Worm (Caenorhabditis elegans) whole organism, L3 larva: ENCODE measurements around the gene ttbk-3.

ENCODE experiments used
- R02D3.7 ChIP-seq: fragments of 150-350 bp; optimal IDR thresholded peaks from 2 replicates; lab custom pipeline; 2014; ENCODE audit warnings: missing biosample characterization, missing genetic modification characterization
- ZK546.5 ChIP-seq: sonication (generic microtip); optimal IDR thresholded peaks from 2 replicates; lab custom pipeline; 2017; ENCODE audit warnings: missing biosample characterization, missing genetic modification characterization
- ama-1 ChIP-seq: fragments of 150-350 bp; optimal IDR thresholded peaks from 2 replicates; lab custom pipeline; 2018
- ceh-28 ChIP-seq: fragments of 150-350 bp; optimal IDR thresholded peaks from 2 replicates; lab custom pipeline; 2014; ENCODE audit warnings: missing biosample characterization, missing genetic modification reagents, missing genetic modification characterization
- ceh-9 ChIP-seq: sonication (generic microtip); optimal IDR thresholded peaks from 2 replicates; lab custom pipeline; 2018; ENCODE audit warnings: missing biosample characterization, missing genetic modification characterization
- egl-5 ChIP-seq: fragments of 150-350 bp; optimal IDR thresholded peaks from 2 replicates; lab custom pipeline; 2017; ENCODE audit warnings: missing biosample characterization, missing genetic modification reagents, missing genetic modification characterization, inconsistent platforms
- elt-1 ChIP-seq: fragments of 150-350 bp; optimal IDR thresholded peaks from 2 replicates; lab custom pipeline; 2014; ENCODE audit warnings: missing biosample characterization, missing genetic modification characterization
- elt-2 ChIP-seq: sonication (generic microtip); optimal IDR thresholded peaks from 2 replicates; lab custom pipeline; 2016; ENCODE audit warnings: missing genetic modification reagents, mild to moderate bottlenecking, missing genetic modification characterization, missing compliant biosample characterization
- elt-3 ChIP-seq, 3 experiments: fragments of 150-350 bp in 1 of 3; sonication (generic microtip) in 2 of 3; optimal IDR thresholded peaks; 2 replicates in 2 of 3; 4 replicates in 1 of 3; lab custom pipeline; 2014 to 2017; ENCODE audit warnings: missing biosample characterization in 3 of 3, missing genetic modification characterization in 3 of 3
- eor-1 ChIP-seq, 2 experiments: fragments of 150-350 bp; optimal IDR thresholded peaks; 2 replicates each; lab custom pipeline; 2014 to 2018; ENCODE audit warnings: missing biosample characterization in 2 of 2, missing genetic modification characterization in 2 of 2
- fos-1 ChIP-seq: fragments of 150-350 bp; optimal IDR thresholded peaks from 2 replicates; lab custom pipeline; 2014; ENCODE audit warnings: missing biosample characterization, missing genetic modification characterization
- hmg-11 ChIP-seq: sonication (generic microtip); optimal IDR thresholded peaks from 2 replicates; lab custom pipeline; 2016; ENCODE audit warnings: missing genetic modification characterization, missing compliant biosample characterization
- lin-15B ChIP-seq: fragments of 150-350 bp; optimal IDR thresholded peaks from 2 replicates; lab custom pipeline; 2014; ENCODE audit warnings: missing biosample characterization, missing genetic modification characterization
- lin-39 ChIP-seq: fragments of 150-350 bp; optimal IDR thresholded peaks from 2 replicates; lab custom pipeline; 2018; ENCODE audit warnings: missing biosample characterization, missing genetic modification reagents, missing genetic modification characterization
- lsy-12 ChIP-seq: sonication (generic microtip); optimal IDR thresholded peaks from 2 replicates; lab custom pipeline; 2016; ENCODE audit warnings: mild to moderate bottlenecking, missing genetic modification characterization, missing compliant biosample characterization
- mdl-1 ChIP-seq: fragments of 150-350 bp; optimal IDR thresholded peaks from 2 replicates; lab custom pipeline; 2014; ENCODE audit warnings: missing biosample characterization, missing genetic modification characterization
- mml-1 ChIP-seq: fragments of 150-350 bp; sonication (generic microtip); optimal IDR thresholded peaks from 3 replicates; lab custom pipeline; 2014; ENCODE audit warnings: missing biosample characterization, missing genetic modification characterization
- nfya-1 ChIP-seq: sonication (generic microtip); optimal IDR thresholded peaks from 2 replicates; lab custom pipeline; 2017; ENCODE audit warnings: missing genetic modification characterization, mild to moderate bottlenecking, missing compliant biosample characterization, antibody characterized with exemption, moderate library complexity; ENCODE audit not compliant: insufficient read depth
- nhr-12 ChIP-seq: fragments of 150-350 bp; optimal IDR thresholded peaks from 2 replicates; lab custom pipeline; 2014; ENCODE audit warnings: missing biosample characterization, missing genetic modification characterization
- nhr-23 ChIP-seq: fragments of 150-350 bp; optimal IDR thresholded peaks from 2 replicates; lab custom pipeline; 2014; ENCODE audit warnings: missing biosample characterization, missing genetic modification reagents, missing genetic modification characterization
- nhr-237 ChIP-seq: fragments of 150-350 bp; optimal IDR thresholded peaks from 2 replicates; lab custom pipeline; 2014; ENCODE audit warnings: missing biosample characterization, missing genetic modification characterization
- nhr-25 ChIP-seq: sonication (generic microtip); optimal IDR thresholded peaks from 2 replicates; lab custom pipeline; 2017; ENCODE audit warnings: missing biosample characterization, missing genetic modification characterization
- nhr-28 ChIP-seq: fragments of 150-350 bp; optimal IDR thresholded peaks from 2 replicates; lab custom pipeline; 2014; ENCODE audit warnings: missing biosample characterization, missing genetic modification characterization
- nhr-43 ChIP-seq: sonication (generic microtip); optimal IDR thresholded peaks from 2 replicates; lab custom pipeline; 2016; ENCODE audit warnings: mild to moderate bottlenecking, missing genetic modification characterization, missing compliant biosample characterization; ENCODE audit not compliant: poor library complexity, severe bottlenecking
- nhr-76 ChIP-seq: fragments of 150-350 bp; sonication (generic microtip); optimal IDR thresholded peaks from 5 replicates; lab custom pipeline; 2014; ENCODE audit warnings: missing biosample characterization, missing genetic modification characterization
- nhr-77 ChIP-seq: fragments of 150-350 bp; optimal IDR thresholded peaks from 2 replicates; lab custom pipeline; 2014; ENCODE audit warnings: missing biosample characterization, missing genetic modification characterization
- pha-4 ChIP-seq: fragments of 150-350 bp; optimal IDR thresholded peaks from 2 replicates; lab custom pipeline; 2014; ENCODE audit warnings: missing biosample characterization, missing genetic modification reagents, missing genetic modification characterization
- pqm-1 ChIP-seq: fragments of 150-350 bp; optimal IDR thresholded peaks from 2 replicates; lab custom pipeline; 2017; ENCODE audit warnings: missing biosample characterization, missing genetic modification characterization, inconsistent platforms
- sea-2 ChIP-seq: fragments of 150-350 bp; sonication (generic microtip); optimal IDR thresholded peaks from 4 replicates; lab custom pipeline; 2014; ENCODE audit warnings: missing biosample characterization, missing genetic modification reagents, missing genetic modification characterization
- skn-1 ChIP-seq: fragments of 150-350 bp; optimal IDR thresholded peaks from 2 replicates; lab custom pipeline; 2014; ENCODE audit warnings: missing biosample characterization, missing genetic modification characterization
- tbx-2 ChIP-seq: sonication (generic microtip); optimal IDR thresholded peaks from 2 replicates; lab custom pipeline; 2016; ENCODE audit warnings: mild to moderate bottlenecking, missing genetic modification characterization, missing compliant biosample characterization
- unc-39 ChIP-seq: sonication (generic microtip); optimal IDR thresholded peaks from 4 replicates; lab custom pipeline; 2017; ENCODE audit warnings: missing biosample characterization, missing genetic modification characterization
- unc-62 ChIP-seq: fragments of 150-350 bp; sonication (generic microtip); optimal IDR thresholded peaks from 4 replicates; lab custom pipeline; 2014; ENCODE audit warnings: missing biosample characterization, missing genetic modification reagents, missing genetic modification characterization
- ztf-4 ChIP-seq: fragments of 150-350 bp; optimal IDR thresholded peaks from 2 replicates; lab custom pipeline; 2014; ENCODE audit warnings: missing biosample characterization, missing genetic modification characterization

Gene ttbk-3

ce11 chrIV:9872786-9873185, 17.0 kb downstream of the ttbk-3 start:
- TF ChIP-seq lin-15B (tag; lab: Kevin White, UChicago) = peak; percentile 18
- TF ChIP-seq lin-39 (tag; lab: Kevin White, UChicago) = peak; percentile 1
- TF ChIP-seq nhr-25 (tag; lab: Kevin White, UChicago) = no peak
- no peak for TF ChIP-seq nhr-12 (tag; lab: Kevin White, UChicago)
- TF ChIP-seq pha-4 = peak; percentile 66
- no peak for TF ChIP-seq ceh-9 (tag; lab: Kevin White, UChicago)
- peak; percentile 26 for TF ChIP-seq ceh-28
- peak; percentile 57 for TF ChIP-seq nfya-1
- TF ChIP-seq hmg-11 = peak; percentile 29
- peak; percentile 60 for TF ChIP-seq elt-2 (tag; lab: Kevin White, UChicago)
- TF ChIP-seq R02D3.7 (tag; lab: Kevin White, UChicago) = no peak
- TF ChIP-seq nhr-76 (tag; lab: Kevin White, UChicago) = no peak
- no peak for TF ChIP-seq nhr-28 (tag; lab: Kevin White, UChicago)
- TF ChIP-seq skn-1 = peak; percentile 2
- TF ChIP-seq pqm-1 (tag; lab: Kevin White, UChicago) = peak; percentile 77

- TF ChIP-seq nhr-25 (tag; lab: Kevin White, UChicago) (peak; percentile 3), fos-1 (tag; lab: Kevin White, UChicago) (no peak), elt-1 (tag; lab: Kevin White, UChicago) (peak; percentile 70), lin-39 (tag; lab: Kevin White, UChicago) (no peak), eor-1 (tag; optimal IDR thresholded peaks at IDR 0.05; lab: Kevin White, UChicago) (no peak)
Measured at ce11 chrIV:9872210-9872609, 17.5 kb downstream of the ttbk-3 start.

- TF ChIP-seq egl-5 (tag; lab: Kevin White, UChicago) = no peak
- peak; percentile 91 for TF ChIP-seq pha-4
- no peak for TF ChIP-seq unc-39 (tag; lab: Kevin White, UChicago)
- TF ChIP-seq nhr-77 (tag; lab: Kevin White, UChicago) = no peak
- TF ChIP-seq nfya-1 = no peak
- TF ChIP-seq, all 47 proteins: peak for 1
Measured at ce11 chrIV:9869344-9869743, 20.4 kb downstream of the ttbk-3 start.

- TF ChIP-seq nhr-43 (peak; percentile 99), unc-39 (tag; lab: Kevin White, UChicago) (no peak), nhr-25 (tag; lab: Kevin White, UChicago) (peak; percentile 93), lsy-12 (tag; lab: Kevin White, UChicago) (peak; percentile 30), ceh-28 (peak; percentile 48), R02D3.7 (tag; lab: Kevin White, UChicago) (no peak), ama-1 (lab: Kevin White, UChicago) (no peak), nfya-1 (peak; percentile 29), nhr-237 (tag; lab: Kevin White, UChicago) (no peak), tbx-2 (tag; lab: Kevin White, UChicago) (peak; percentile 57), nhr-23 (tag; lab: Kevin White, UChicago) (peak; percentile 99), mdl-1 (peak; percentile 35), unc-62 (peak; percentile 3), ZK546.5 (tag; lab: Kevin White, UChicago) (no peak), ztf-4 (tag; lab: Kevin White, UChicago) (peak; percentile 77), elt-3 (tag; optimal IDR thresholded peaks at IDR 0.05; lab: Kevin White, UChicago) (peak in 2 of 3 experiments; percentile 40 to 50)
Measured at ce11 chrIV:9867915-9868314, 21.8 kb downstream of the ttbk-3 start.

- TF ChIP-seq mml-1 (tag; lab: Kevin White, UChicago) (no peak), ztf-4 (tag; lab: Kevin White, UChicago) (no peak), skn-1 (no peak), tbx-2 (tag; lab: Kevin White, UChicago) (no peak), egl-5 (tag; lab: Kevin White, UChicago) (no peak), hmg-11 (no peak), sea-2 (no peak)
- TF ChIP-seq, all 47 proteins: peak for 0
Measured at ce11 chrIV:9866865-9867264, 22.9 kb downstream of the ttbk-3 start.
